Fruit fly (Drosophila melanogaster): ENCODE results near the gene CG10413.

- TF ChIP-seq dl (GFP tag; optimal IDR thresholded peaks at IDR 0.05; ENCODE audit: insufficient read depth in 1 of 2, partially characterized antibody in 2 of 2) (no peak), Dfd (GFP tag; optimal IDR thresholded peaks at IDR 0.05) (no peak), Jra (GFP tag; optimal IDR thresholded peaks at IDR 0.05) (no peak), OdsH (GFP tag; optimal IDR thresholded peaks at IDR 0.05) (no peak), tai (GFP tag; optimal IDR thresholded peaks at IDR 0.05) (no peak)
Measured at dm6 chr2L:18623435-18623834, 18.4 kb upstream of the CG10413 start.

Measured in whole organism, wandering third instar larva.